Worm (Caenorhabditis elegans): Measurements from ENCODE around the gene F46C5.4.

ce11 chrII:8810679-8811413 lies 25.0 kb upstream of the F46C5.4 start, which contains the start of the genes F46C5.9 and rer-1:
- TF ChIP-seq aly-1 (tag; optimal IDR thresholded peaks at IDR 0.05), result no peak
- no peak for TF ChIP-seq scrt-1 (GFP tag; IDR thresholded peaks at IDR 0.05)
- no peak for TF ChIP-seq pes-1 (GFP tag; IDR thresholded peaks at IDR 0.05)

Measured in whole organism, early embryonic.